Fruit fly (Drosophila melanogaster) whole organism, embryonic: ENCODE measurements around the gene shv.
A peak's percentile ranks its signal among the peaks of the same experiment; 100 is the strongest.

Source experiments
- Awh ChIP-seq: fragments of 200-800 bp; sonication (Bioruptor generic); IDR thresholded peaks from 2 replicates; pipeline ENCODE4, ENCODE4 v1.3.6; 2022; ENCODE audit warnings: missing biosample characterization, missing genetic modification characterization
- CG10959 ChIP-seq: fragments of 200-800 bp; sonication (Bioruptor generic); IDR thresholded peaks from 2 replicates; pipeline ENCODE4 v1.3.6; 2022; ENCODE audit warnings: missing biosample characterization, missing genetic modification characterization
- CG13296 ChIP-seq: fragments of 200-800 bp; sonication (Bioruptor generic); optimal IDR thresholded peaks from 3 replicates; lab custom pipeline; 2018; ENCODE audit warnings: missing biosample characterization, mild to moderate bottlenecking, missing genetic modification characterization
- CG14441 ChIP-seq: fragments of 200-800 bp; sonication (Bioruptor generic); IDR thresholded peaks from 2 replicates; pipeline ENCODE4 v1.3.6; 2022; ENCODE audit warnings: missing biosample characterization, missing genetic modification characterization
- CG14710 ChIP-seq: fragments of 200-800 bp; sonication (Bioruptor generic); optimal IDR thresholded peaks from 3 replicates; lab custom pipeline; 2019; ENCODE audit warnings: missing biosample characterization, mild to moderate bottlenecking, missing genetic modification characterization, moderate library complexity
- CG1529 ChIP-seq: fragments of 200-800 bp; sonication (Bioruptor generic); optimal IDR thresholded peaks from 3 replicates; lab custom pipeline; 2018; ENCODE audit warnings: missing biosample characterization, missing genetic modification characterization
- CG15479 ChIP-seq: fragments of 200-800 bp; sonication (Bioruptor generic); optimal IDR thresholded peaks from 3 replicates; lab custom pipeline; 2019; ENCODE audit warnings: missing biosample characterization, mild to moderate bottlenecking, missing genetic modification characterization, moderate library complexity
- CG16779 ChIP-seq: fragments of 200-800 bp; sonication (Bioruptor generic); IDR thresholded peaks from 2 replicates; pipeline ENCODE4 v1.3.6; 2022; ENCODE audit warnings: missing biosample characterization, missing genetic modification characterization
- CG16813 ChIP-seq: fragments of 200-800 bp; sonication (Bioruptor generic); IDR thresholded peaks from 3 replicates; pipeline ENCODE4 v1.3.6; 2022; ENCODE audit warnings: missing biosample characterization, missing genetic modification characterization; ENCODE audit not compliant: partially characterized antibody
- CG17361 ChIP-seq: fragments of 200-800 bp; sonication (Bioruptor generic); IDR thresholded peaks from 3 replicates; pipeline ENCODE4 v1.3.6; 2022; ENCODE audit warnings: missing biosample characterization, missing genetic modification characterization
- CG18262 ChIP-seq: fragments of 200-800 bp; optimal IDR thresholded peaks from 3 replicates; lab custom pipeline; 2019; ENCODE audit warnings: missing biosample characterization, mild to moderate bottlenecking, missing genetic modification characterization, moderate library complexity
- CG18476 ChIP-seq: fragments of 200-800 bp; sonication (Bioruptor generic); optimal IDR thresholded peaks from 2 replicates; lab custom pipeline; 2016; ENCODE audit warnings: missing biosample characterization, mild to moderate bottlenecking, missing genetic modification characterization
- CG2202 ChIP-seq: fragments of 200-800 bp; sonication (Bioruptor generic); optimal IDR thresholded peaks from 2 replicates; lab custom pipeline; 2018; ENCODE audit warnings: missing biosample characterization, mild to moderate bottlenecking, missing genetic modification characterization
- CG3847 ChIP-seq: fragments of 200-800 bp; sonication (Bioruptor generic); IDR thresholded peaks from 2 replicates; pipeline ENCODE4 v1.3.6; 2022; ENCODE audit warnings: missing biosample characterization, missing genetic modification characterization
- CG4424 ChIP-seq: fragments of 200-800 bp; sonication (Bioruptor generic); optimal IDR thresholded peaks from 3 replicates; lab custom pipeline; 2016; ENCODE audit warnings: missing biosample characterization, missing genetic modification characterization
- CG6689 ChIP-seq: fragments of 200-800 bp; sonication (Bioruptor generic); IDR thresholded peaks from 2 replicates; pipeline ENCODE4 v1.3.6; 2022; ENCODE audit warnings: missing biosample characterization, missing genetic modification characterization
- CG6854 ChIP-seq: fragments of 200-800 bp; sonication (Bioruptor generic); optimal IDR thresholded peaks from 3 replicates; lab custom pipeline; 2017; ENCODE audit warnings: missing biosample characterization, mild to moderate bottlenecking, missing genetic modification characterization
- CG7372 ChIP-seq: fragments of 200-800 bp; sonication (Bioruptor generic); IDR thresholded peaks from 2 replicates; pipeline ENCODE4 v1.3.6; 2022; ENCODE audit warnings: missing biosample characterization, missing genetic modification characterization
- CG7839 ChIP-seq: fragments of 200-800 bp; sonication (Bioruptor generic); optimal IDR thresholded peaks from 3 replicates; lab custom pipeline; 2018; ENCODE audit warnings: missing biosample characterization, mild to moderate bottlenecking, missing genetic modification characterization, moderate library complexity
- CG7928 ChIP-seq: fragments of 200-800 bp; sonication (Bioruptor generic); optimal IDR thresholded peaks from 2 replicates; lab custom pipeline; 2017; ENCODE audit warnings: missing biosample characterization, mild to moderate bottlenecking, missing genetic modification characterization
- CG7987 ChIP-seq: fragments of 200-800 bp; sonication (Bioruptor generic); optimal IDR thresholded peaks from 2 replicates; lab custom pipeline; 2018; ENCODE audit warnings: missing biosample characterization, mild to moderate bottlenecking, missing genetic modification characterization, moderate library complexity
- CG8388 ChIP-seq: fragments of 200-800 bp; sonication (Bioruptor generic); optimal IDR thresholded peaks from 2 replicates; lab custom pipeline; 2019; ENCODE audit warnings: missing biosample characterization, mild to moderate bottlenecking, missing genetic modification characterization, moderate library complexity
- CG9876 ChIP-seq: fragments of 200-800 bp; sonication (Bioruptor generic); optimal IDR thresholded peaks from 2 replicates; lab custom pipeline; 2016; ENCODE audit warnings: missing biosample characterization, missing genetic modification characterization
- CkIIα-i1 ChIP-seq: fragments of 200-800 bp; sonication (Bioruptor generic); IDR thresholded peaks from 2 replicates; pipeline ENCODE4 v1.3.6; 2022; ENCODE audit warnings: missing biosample characterization, missing genetic modification characterization
- ERR ChIP-seq: fragments of 200-800 bp; sonication (Bioruptor generic); optimal IDR thresholded peaks from 2 replicates; lab custom pipeline; 2016; ENCODE audit warnings: missing biosample characterization, missing genetic modification characterization
- Ets97D ChIP-seq: fragments of 200-800 bp; sonication (Bioruptor generic); optimal IDR thresholded peaks from 3 replicates; lab custom pipeline; 2016; ENCODE audit warnings: missing biosample characterization, missing genetic modification characterization
- Fer3 ChIP-seq: fragments of 200-800 bp; sonication (Bioruptor generic); optimal IDR thresholded peaks from 2 replicates; lab custom pipeline; 2018; ENCODE audit warnings: missing biosample characterization, mild to moderate bottlenecking, missing genetic modification characterization, moderate library complexity
- HHEX ChIP-seq: fragments of 200-800 bp; sonication (Bioruptor generic); optimal IDR thresholded peaks from 3 replicates; lab custom pipeline; 2017; ENCODE audit warnings: missing biosample characterization, mild to moderate bottlenecking, missing genetic modification characterization, missing genetic modification reagents
- Lhr ChIP-seq: fragments of 200-800 bp; sonication (Bioruptor generic); optimal IDR thresholded peaks from 3 replicates; lab custom pipeline; 2017; ENCODE audit warnings: mild to moderate bottlenecking, missing biosample characterization, missing genetic modification reagents, missing genetic modification characterization
- MESR4 ChIP-seq: fragments of 200-800 bp; sonication (Bioruptor generic); optimal IDR thresholded peaks from 2 replicates; lab custom pipeline; 2018; ENCODE audit warnings: missing biosample characterization, mild to moderate bottlenecking, missing genetic modification characterization, moderate library complexity
- Rfx ChIP-seq: fragments of 200-800 bp; sonication (Bioruptor generic); IDR thresholded peaks from 2 replicates; pipeline ENCODE4 v1.3.6; 2022; ENCODE audit warnings: missing biosample characterization, missing genetic modification characterization
- Sry-β ChIP-seq: fragments of 200-800 bp; sonication (Bioruptor generic); optimal IDR thresholded peaks from 2 replicates; lab custom pipeline; 2018; ENCODE audit warnings: missing biosample characterization, mild to moderate bottlenecking, missing genetic modification characterization, moderate library complexity
- al ChIP-seq: fragments of 200-800 bp; sonication (Bioruptor generic); IDR thresholded peaks from 2 replicates; pipeline ENCODE4 v1.3.6; 2022; ENCODE audit warnings: missing biosample characterization, missing genetic modification characterization
- bigmax ChIP-seq: fragments of 200-800 bp; sonication (Bioruptor generic); optimal IDR thresholded peaks from 2 replicates; lab custom pipeline; 2018; ENCODE audit warnings: missing biosample characterization, mild to moderate bottlenecking, missing genetic modification characterization
- cato ChIP-seq: fragments of 200-800 bp; sonication (Bioruptor generic); optimal IDR thresholded peaks from 2 replicates; lab custom pipeline; 2016; ENCODE audit warnings: missing biosample characterization, missing genetic modification characterization, borderline replicate concordance
- chinmo ChIP-seq: fragments of 200-800 bp; sonication (Bioruptor generic); IDR thresholded peaks from 4 replicates; pipeline ENCODE4 v1.3.6; 2022; ENCODE audit warnings: missing biosample characterization, missing genetic modification characterization; ENCODE audit not compliant: partially characterized antibody
- dysf ChIP-seq: fragments of 200-800 bp; sonication (Bioruptor generic); IDR thresholded peaks from 3 replicates; pipeline ENCODE4 v1.3.6; 2022; ENCODE audit warnings: missing biosample characterization, missing genetic modification characterization
- ems ChIP-seq: fragments of 200-800 bp; sonication (Bioruptor generic); optimal IDR thresholded peaks from 3 replicates; lab custom pipeline; 2016; ENCODE audit warnings: missing biosample characterization, missing genetic modification characterization
- fd3F ChIP-seq: fragments of 200-800 bp; sonication (Bioruptor generic); optimal IDR thresholded peaks from 2 replicates; lab custom pipeline; 2018; ENCODE audit warnings: missing biosample characterization, mild to moderate bottlenecking, missing genetic modification characterization, moderate library complexity
- insv ChIP-seq, 2 experiments: fragments of 200-800 bp; sonication (Bioruptor generic); optimal IDR thresholded peaks; 3 replicates each; lab custom pipeline; 2016 to 2018; ENCODE audit warnings: missing biosample characterization in 2 of 2, missing genetic modification characterization in 2 of 2
- ken ChIP-seq: fragments of 200-800 bp; sonication (Bioruptor generic); IDR thresholded peaks from 3 replicates; pipeline ENCODE4 v1.3.6; 2022; ENCODE audit warnings: missing biosample characterization, missing genetic modification characterization
- lmd ChIP-seq: fragments of 200-800 bp; sonication (Bioruptor generic); IDR thresholded peaks from 2 replicates; pipeline ENCODE4 v1.3.6; 2022; ENCODE audit warnings: missing biosample characterization, missing genetic modification characterization
- mirr ChIP-seq: fragments of 200-800 bp; sonication (Bioruptor generic); optimal IDR thresholded peaks from 3 replicates; lab custom pipeline; 2018; ENCODE audit warnings: missing biosample characterization, mild to moderate bottlenecking, missing genetic modification characterization
- nmo ChIP-seq: fragments of 200-800 bp; sonication (Bioruptor generic); optimal IDR thresholded peaks from 2 replicates; lab custom pipeline; 2018; ENCODE audit warnings: missing biosample characterization, mild to moderate bottlenecking, missing genetic modification characterization, moderate library complexity
- oc ChIP-seq: fragments of 200-800 bp; sonication (Bioruptor generic); optimal IDR thresholded peaks from 2 replicates; lab custom pipeline; 2018; ENCODE audit warnings: missing biosample characterization, mild to moderate bottlenecking, missing genetic modification characterization, moderate library complexity
- org-1 ChIP-seq: fragments of 200-800 bp; sonication (Bioruptor generic); optimal IDR thresholded peaks from 2 replicates; lab custom pipeline; 2017; ENCODE audit warnings: missing biosample characterization, missing genetic modification characterization
- slp2 ChIP-seq: fragments of 200-800 bp; sonication (Bioruptor generic); optimal IDR thresholded peaks from 2 replicates; lab custom pipeline; 2016; ENCODE audit warnings: missing biosample characterization, missing genetic modification characterization
- ssp ChIP-seq: fragments of 200-800 bp; sonication (Bioruptor generic); IDR thresholded peaks from 2 replicates; pipeline ENCODE4 v1.3.6; 2022; ENCODE audit warnings: missing biosample characterization, missing genetic modification characterization
- toy ChIP-seq: fragments of 200-800 bp; sonication (Bioruptor generic); IDR thresholded peaks from 2 replicates; pipeline ENCODE4 v1.3.6; 2022; ENCODE audit warnings: missing biosample characterization, missing genetic modification characterization
- wdn ChIP-seq: fragments of 200-800 bp; sonication (Bioruptor generic); IDR thresholded peaks from 2 replicates; pipeline ENCODE4 v1.3.6; 2022; ENCODE audit warnings: missing biosample characterization, missing genetic modification characterization

The shv gene

dm6 chr2L:497657-498473 lies 45.0 kb downstream of the shv start (continued):
- no peak for TF ChIP-seq Lhr (GFP tag; lab: Kevin White, UChicago)
- no peak for TF ChIP-seq bigmax
- no peak for TF ChIP-seq CG9876
- 0 out of 2 replicates have a peak, but pooled peaks have one; percentile 29 for TF ChIP-seq CG3847 (GFP tag; lab: Robert Waterston, UW)
- 0 out of 3 replicates have a peak, but pooled peaks have one; percentile 10 for TF ChIP-seq CG17361 (GFP tag; lab: Robert Waterston, UW)
- 0 out of 2 replicates have a peak, but pooled peaks have one; percentile 7 for TF ChIP-seq lmd (GFP tag; lab: Robert Waterston, UW)
- no peak for TF ChIP-seq Awh (GFP tag; lab: Robert Waterston, UW)
- no peak for TF ChIP-seq CG7928 (GFP tag; lab: Kevin White, UChicago)
- no peak for TF ChIP-seq CG8388
- TF ChIP-seq fd3F (GFP tag; lab: Kevin White, UChicago), result no peak
- TF ChIP-seq CG7987 (GFP tag; lab: Kevin White, UChicago), result no peak
- TF ChIP-seq chinmo, result 0 out of 4 replicates have a peak, but pooled peaks have one; percentile 42
- no peak for TF ChIP-seq dysf
- 0 out of 2 replicates have a peak, but pooled peaks have one; percentile 36 for TF ChIP-seq CG6689 (GFP tag; lab: Robert Waterston, UW)
- TF ChIP-seq CG14441 (GFP tag; lab: Robert Waterston, UW), result no peak
- TF ChIP-seq wdn (GFP tag; lab: Robert Waterston, UW), result no peak
- no peak for TF ChIP-seq CG14710
- no peak for TF ChIP-seq oc (tag; lab: Kevin White, UChicago)
- no peak for TF ChIP-seq ERR
- no peak for TF ChIP-seq MESR4 (GFP tag; lab: Kevin White, UChicago)
- TF ChIP-seq slp2, result no peak
- TF ChIP-seq CG18262 (tag; lab: Kevin White, UChicago), result no peak
- no peak for TF ChIP-seq CG7839 (tag; lab: Kevin White, UChicago)
- no peak for TF ChIP-seq Sry-β (GFP tag; lab: Kevin White, UChicago)
- no peak for TF ChIP-seq CG18476 (GFP tag; lab: Kevin White, UChicago)
- TF ChIP-seq insv (GFP tag; optimal IDR thresholded peaks at IDR 0.05; lab: Kevin White, UChicago), result no peak
- no peak for TF ChIP-seq CkIIα-i1 (GFP tag; lab: Robert Waterston, UW)
- TF ChIP-seq ssp (GFP tag; lab: Robert Waterston, UW), result no peak
- TF ChIP-seq CG15479 (GFP tag; lab: Kevin White, UChicago), result no peak
- no peak for TF ChIP-seq CG4424 (GFP tag; lab: Kevin White, UChicago)
- no peak for TF ChIP-seq Ets97D (GFP tag; lab: Kevin White, UChicago)
- no peak for TF ChIP-seq cato (GFP tag; lab: Kevin White, UChicago)
- TF ChIP-seq HHEX (GFP tag; lab: Kevin White, UChicago), result no peak
- no peak for TF ChIP-seq CG6854 (GFP tag; lab: Kevin White, UChicago)
- TF ChIP-seq CG7372, result no peak
- no peak for TF ChIP-seq CG10959
- TF ChIP-seq CG1529 (GFP tag; lab: Kevin White, UChicago), result no peak
- no peak for TF ChIP-seq Rfx (GFP tag; lab: Robert Waterston, UW)
- peak; percentile 88 for TF ChIP-seq mirr (GFP tag; lab: Kevin White, UChicago)
- no peak for TF ChIP-seq CG16813 (GFP tag; lab: Robert Waterston, UW)
- no peak for TF ChIP-seq al (GFP tag; lab: Robert Waterston, UW)
- no peak for TF ChIP-seq Fer3
- TF ChIP-seq CG16779, result no peak
- no peak for TF ChIP-seq org-1 (GFP tag; lab: Kevin White, UChicago)
- TF ChIP-seq nmo (GFP tag; lab: Kevin White, UChicago), result peak; percentile 8
- no peak for TF ChIP-seq CG13296 (GFP tag; lab: Kevin White, UChicago)
- TF ChIP-seq ken (GFP tag; lab: Robert Waterston, UW), result no peak
- no peak for TF ChIP-seq ems (GFP tag; lab: Kevin White, UChicago)
- no peak for TF ChIP-seq CG2202 (tag; lab: Kevin White, UChicago)
- no peak for TF ChIP-seq toy (GFP tag; lab: Robert Waterston, UW)
